Worm (Caenorhabditis elegans): ENCODE results near the gene hrpa-1.

- TF ChIP-seq med-1 (GFP tag; optimal IDR thresholded peaks at IDR 0.05; ENCODE audit: insufficient read depth) (no peak), ref-1 (GFP tag; conservative IDR thresholded peaks at IDR 0.05) (no peak), klf-2 (GFP tag; conservative IDR thresholded peaks at IDR 0.05) (no peak), flt-1 (GFP tag; IDR thresholded peaks at IDR 0.05) (no peak), cog-1 (tag; optimal IDR thresholded peaks at IDR 0.05) (no peak), tab-1 (GFP tag; IDR thresholded peaks at IDR 0.05) (no peak), ztf-23 (GFP tag; IDR thresholded peaks at IDR 0.05) (no peak), ztf-29 (GFP tag; IDR thresholded peaks at IDR 0.05) (no peak)
These were observed 38.2 kb downstream of the hrpa-1 start, which contains the start of gene W08E12.5 for ce11 chrIV:3300492-3300891.
